Worm (Caenorhabditis elegans): Measurements from ENCODE around the gene rab-33.

Gene rab-33

ce11 chrIII:10461164-10461546 is 42.5 kb downstream of the rab-33 start, which contains the start of gene atx-2 (continued):
- TF ChIP-seq lin-13 (GFP tag; optimal IDR thresholded peaks at IDR 0.05) (peak; percentile 83), arid-1 (GFP tag; conservative IDR thresholded peaks at IDR 0.05) (peak; percentile 97), Y48G9A.11 (GFP tag; IDR thresholded peaks at IDR 0.05) (peak; percentile 85; the same call in 1 of the 2 replicates), attf-4 (tag; optimal IDR thresholded peaks at IDR 0.05) (no peak), aly-2 (tag; optimal IDR thresholded peaks at IDR 0.05) (no peak), nhr-42 (GFP tag; IDR thresholded peaks at IDR 0.05) (peak; percentile 88), unc-62 (GFP tag; optimal IDR thresholded peaks at IDR 0.05 in 1 of 2) (no peak), unc-62 (tag; optimal IDR thresholded peaks at IDR 0.05) (no peak), nhr-102 (tag; optimal IDR thresholded peaks at IDR 0.05) (peak; percentile 89), Y75B8A.6 (GFP tag; IDR thresholded peaks at IDR 0.05) (peak; percentile 71; the same call in 1 of the 2 replicates), madf-9 (GFP tag; conservative IDR thresholded peaks at IDR 0.05) (peak; percentile 99), set-16 (GFP tag; IDR thresholded peaks at IDR 0.05) (peak; percentile 84), ceh-20 (GFP tag; IDR thresholded peaks at IDR 0.05) (peak; percentile 92), R02D3.7 (tag; optimal IDR thresholded peaks at IDR 0.05) (peak; percentile 31), fkh-10 (GFP tag; optimal IDR thresholded peaks at IDR 0.05) (peak; percentile 31), ceh-62 (tag; optimal IDR thresholded peaks at IDR 0.05) (no peak), F44E2.7 (GFP tag; IDR thresholded peaks at IDR 0.05) (peak; percentile 85), snpc-4 (tag; optimal IDR thresholded peaks at IDR 0.05) (no peak), ceh-28 (tag; optimal IDR thresholded peaks at IDR 0.05) (peak; percentile 45), daf-12 (tag; optimal IDR thresholded peaks at IDR 0.05) (no peak), F26F4.8 (GFP tag; conservative IDR thresholded peaks at IDR 0.05) (no peak), daf-19 (GFP tag; conservative IDR thresholded peaks at IDR 0.05) (no peak), nhr-25 (tag; optimal IDR thresholded peaks at IDR 0.05; ENCODE audit: borderline replicate concordance, insufficient read depth) (no peak), F37D6.2 (tag; optimal IDR thresholded peaks at IDR 0.05) (peak; percentile 66), sdz-12 (GFP tag; optimal IDR thresholded peaks at IDR 0.05) (peak; percentile 67), lin-29 (GFP tag; IDR thresholded peaks at IDR 0.05) (peak; percentile 84), nhr-28 (tag; optimal IDR thresholded peaks at IDR 0.05) (peak; percentile 23), ZK337.2 (GFP tag; IDR thresholded peaks at IDR 0.05) (peak; percentile 86), spr-1 (tag; optimal IDR thresholded peaks at IDR 0.05) (peak; percentile 90), pqm-1 (tag; optimal IDR thresholded peaks at IDR 0.05) (no peak), tag-97 (GFP tag; IDR thresholded peaks at IDR 0.05) (0 out of 2 replicates have a peak, but pooled peaks have one; percentile 63)

ce11 chrIII:10460427-10461163 is 43.1 kb downstream of the rab-33 start, which contains the start of gene ecps-1:
Gene ecps-1, minus strand, starts transcription at chrIII:10460551.
- TF ChIP-seq unc-130 (GFP tag; optimal IDR thresholded peaks at IDR 0.05) (peak; percentile 94), lsy-2 (tag; optimal IDR thresholded peaks at IDR 0.05) (peak; percentile 55 to 94), cey-2 (tag; optimal IDR thresholded peaks at IDR 0.05; ENCODE audit: borderline replicate concordance, insufficient read depth) (no peak), lin-38 (GFP tag; IDR thresholded peaks at IDR 0.05) (peak; percentile 99), hmg-1.1 (GFP tag; IDR thresholded peaks at IDR 0.05) (peak; percentile 75), zfp-3 (GFP tag; conservative IDR thresholded peaks at IDR 0.05) (0 out of 2 replicates have a peak, but pooled peaks have one; percentile 66), egl-27 (tag; optimal IDR thresholded peaks at IDR 0.05) (no peak), ama-1 (optimal IDR thresholded peaks at IDR 0.05) (no peak), snpc-4 (tag; optimal IDR thresholded peaks at IDR 0.05) (no peak), ztf-7 (tag; optimal IDR thresholded peaks at IDR 0.05) (peak; percentile 43), daf-8 (GFP tag; IDR thresholded peaks at IDR 0.05) (no peak), dve-1 (tag; optimal IDR thresholded peaks at IDR 0.05; ENCODE audit: insufficient read depth) (no peak), tra-1 (GFP tag; IDR thresholded peaks at IDR 0.05) (peak; percentile 90), hif-1 (tag; optimal IDR thresholded peaks at IDR 0.05) (peak in 1 of 2 experiments; percentile 92), saeg-2 (GFP tag; IDR thresholded peaks at IDR 0.05) (no peak), dmd-8 (GFP tag; IDR thresholded peaks at IDR 0.05) (no peak), F44E2.7 (GFP tag; IDR thresholded peaks at IDR 0.05) (no peak), pha-4 (GFP tag; IDR thresholded peaks at IDR 0.05) (0 out of 2 replicates have a peak, but pooled peaks have one; percentile 74), pha-4 (tag; optimal IDR thresholded peaks at IDR 0.05) (peak; percentile 79), R02D3.7 (tag; optimal IDR thresholded peaks at IDR 0.05) (no peak), ztf-11 (tag; optimal IDR thresholded peaks at IDR 0.05) (no peak), nhr-25 (tag; optimal IDR thresholded peaks at IDR 0.05; ENCODE audit: borderline replicate concordance, insufficient read depth) (peak; percentile 28), Y105C5A.15 (GFP tag; IDR thresholded peaks at IDR 0.05) (no peak)
